Fruit fly (Drosophila melanogaster) whole organism, pupa: Measurements from ENCODE around the gene CG10226.
A peak's percentile ranks its signal among the peaks of the same experiment; 100 is the strongest.

Experiments
- CG10348 ChIP-seq: fragments of 200-800 bp; sonication (Bioruptor generic); IDR thresholded peaks from 2 replicates; pipeline ENCODE4 v1.3.6; 2022; ENCODE audit warnings: missing biosample characterization, missing genetic modification characterization
- CG12605 ChIP-seq: fragments of 200-800 bp; sonication (Bioruptor generic); IDR thresholded peaks from 2 replicates; pipeline ENCODE4 v1.3.6; 2022; ENCODE audit warnings: missing biosample characterization, missing genetic modification characterization
- CG13204 ChIP-seq: fragments of 200-800 bp; sonication (Bioruptor generic); optimal IDR thresholded peaks from 2 replicates; lab custom pipeline; 2018; ENCODE audit warnings: missing biosample characterization, mild to moderate bottlenecking, missing genetic modification characterization, moderate library complexity
- CG14655 ChIP-seq: fragments of 200-800 bp; sonication (Bioruptor generic); optimal IDR thresholded peaks from 3 replicates; lab custom pipeline; 2017; ENCODE audit warnings: mild to moderate bottlenecking, missing biosample characterization, missing genetic modification reagents, missing genetic modification characterization
- CG15710 ChIP-seq: fragments of 200-800 bp; sonication (Bioruptor generic); optimal IDR thresholded peaks from 2 replicates; lab custom pipeline; 2018; ENCODE audit warnings: missing biosample characterization, mild to moderate bottlenecking, missing genetic modification characterization, moderate library complexity
- CG17806 ChIP-seq: fragments of 200-800 bp; sonication (Bioruptor generic); optimal IDR thresholded peaks from 2 replicates; lab custom pipeline; 2018; ENCODE audit warnings: missing biosample characterization, mild to moderate bottlenecking, missing genetic modification characterization, moderate library complexity
- CG32121 ChIP-seq: fragments of 200-800 bp; sonication (Bioruptor generic); IDR thresholded peaks from 2 replicates; pipeline ENCODE4 v1.3.6; 2022; ENCODE audit warnings: missing biosample characterization, missing genetic modification characterization
- CG34367 ChIP-seq: fragments of 200-800 bp; sonication (Bioruptor generic); optimal IDR thresholded peaks from 2 replicates; lab custom pipeline; 2018; ENCODE audit warnings: missing biosample characterization, mild to moderate bottlenecking, missing genetic modification characterization
- CG4496 ChIP-seq: fragments of 200-800 bp; sonication (Bioruptor generic); IDR thresholded peaks from 3 replicates; pipeline ENCODE4 v1.3.6; 2022; ENCODE audit warnings: missing biosample characterization, missing genetic modification characterization
- CG8159 ChIP-seq: fragments of 200-800 bp; sonication (Bioruptor generic); optimal IDR thresholded peaks from 3 replicates; lab custom pipeline; 2018; ENCODE audit warnings: missing biosample characterization, mild to moderate bottlenecking, missing genetic modification characterization, moderate library complexity
- CG8301 ChIP-seq: fragments of 200-800 bp; sonication (Bioruptor generic); optimal IDR thresholded peaks from 2 replicates; lab custom pipeline; 2018; ENCODE audit warnings: missing biosample characterization, mild to moderate bottlenecking, missing genetic modification characterization
- CG9948 ChIP-seq: fragments of 200-800 bp; sonication (Bioruptor generic); optimal IDR thresholded peaks from 2 replicates; lab custom pipeline; 2018; ENCODE audit warnings: missing biosample characterization, mild to moderate bottlenecking, missing genetic modification characterization, moderate library complexity
- D1 ChIP-seq: fragments of 200-800 bp; sonication (Bioruptor generic); optimal IDR thresholded peaks from 2 replicates; lab custom pipeline; 2018; ENCODE audit warnings: missing biosample characterization, mild to moderate bottlenecking, missing genetic modification characterization, moderate library complexity
- EcR ChIP-seq: fragments of 200-800 bp; sonication (Bioruptor generic); optimal IDR thresholded peaks from 3 replicates; lab custom pipeline; 2019; ENCODE audit warnings: missing biosample characterization, missing genetic modification characterization, mild to moderate bottlenecking, moderate library complexity, missing genetic modification reagents
- Ets98B ChIP-seq: fragments of 200-800 bp; sonication (Bioruptor generic); IDR thresholded peaks from 2 replicates; pipeline ENCODE4 v1.3.6; 2022; ENCODE audit warnings: missing biosample characterization, missing genetic modification characterization
- Pif1A ChIP-seq: fragments of 200-800 bp; sonication (Bioruptor generic); optimal IDR thresholded peaks from 3 replicates; lab custom pipeline; 2016; ENCODE audit warnings: missing biosample characterization, missing genetic modification characterization
- Pif1B ChIP-seq: fragments of 200-800 bp; sonication (Bioruptor generic); optimal IDR thresholded peaks from 3 replicates; lab custom pipeline; 2016; ENCODE audit warnings: missing biosample characterization, missing genetic modification characterization
- Snoo ChIP-seq: fragments of 200-800 bp; sonication (Bioruptor generic); optimal IDR thresholded peaks from 3 replicates; lab custom pipeline; 2017; ENCODE audit warnings: missing biosample characterization, mild to moderate bottlenecking, missing genetic modification characterization, inconsistent platforms
- fd96Ca ChIP-seq: fragments of 200-800 bp; sonication (Bioruptor generic); IDR thresholded peaks from 3 replicates; pipeline ENCODE4 v1.3.6; 2022; ENCODE audit warnings: missing biosample characterization, missing genetic modification characterization
- gl ChIP-seq: fragments of 200-800 bp; sonication (Bioruptor generic); optimal IDR thresholded peaks from 2 replicates; lab custom pipeline; 2018; ENCODE audit warnings: missing biosample characterization, mild to moderate bottlenecking, missing genetic modification characterization
- rn ChIP-seq: fragments of 200-800 bp; sonication (Bioruptor generic); IDR thresholded peaks from 2 replicates; pipeline ENCODE4 v1.3.6; 2022; ENCODE audit warnings: missing biosample characterization, missing genetic modification characterization

Gene CG10226

DNA sequence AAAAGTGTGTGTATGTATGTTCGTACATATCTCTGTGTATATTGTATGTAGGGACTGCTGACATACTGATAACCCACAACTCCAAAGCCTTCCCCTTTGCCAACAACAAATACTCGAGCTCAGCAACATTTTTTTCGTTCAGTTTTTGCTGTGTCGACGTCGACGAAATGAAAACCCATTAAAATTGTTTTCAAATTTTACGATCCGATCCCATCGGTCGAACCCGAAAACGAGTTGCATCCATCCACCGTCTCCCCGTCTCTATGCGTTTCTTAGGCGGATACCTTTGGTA is 23.1 kb downstream of the CG10226 start:
- TF ChIP-seq CG32121 (GFP tag; lab: Robert Waterston, UW) (no peak), CG8301 (tag; lab: Kevin White, UChicago) (no peak), gl (tag; lab: Kevin White, UChicago) (no peak), CG4496 (no peak), CG15710 (tag; lab: Kevin White, UChicago) (no peak), Pif1B (no peak), rn (no peak)
- TF ChIP-seq, all 21 proteins: peak for 0

dm6 chr3L:6215976-6216786 is 23.7 kb downstream of the CG10226 start:
- peak; percentile 52 for TF ChIP-seq EcR (GFP tag; lab: Kevin White, UChicago)
- TF ChIP-seq gl (tag; lab: Kevin White, UChicago), result no peak

dm6 chr3L:6200173-6200572 is 39.7 kb downstream of the CG10226 start, which contains the start of gene CG8219:
CG8219 (plus strand) TSS chr3L:6200473.
- no peak for TF ChIP-seq CG17806 (tag; lab: Kevin White, UChicago)
- TF ChIP-seq Pif1B, result no peak
- TF ChIP-seq fd96Ca, result no peak

DNA sequence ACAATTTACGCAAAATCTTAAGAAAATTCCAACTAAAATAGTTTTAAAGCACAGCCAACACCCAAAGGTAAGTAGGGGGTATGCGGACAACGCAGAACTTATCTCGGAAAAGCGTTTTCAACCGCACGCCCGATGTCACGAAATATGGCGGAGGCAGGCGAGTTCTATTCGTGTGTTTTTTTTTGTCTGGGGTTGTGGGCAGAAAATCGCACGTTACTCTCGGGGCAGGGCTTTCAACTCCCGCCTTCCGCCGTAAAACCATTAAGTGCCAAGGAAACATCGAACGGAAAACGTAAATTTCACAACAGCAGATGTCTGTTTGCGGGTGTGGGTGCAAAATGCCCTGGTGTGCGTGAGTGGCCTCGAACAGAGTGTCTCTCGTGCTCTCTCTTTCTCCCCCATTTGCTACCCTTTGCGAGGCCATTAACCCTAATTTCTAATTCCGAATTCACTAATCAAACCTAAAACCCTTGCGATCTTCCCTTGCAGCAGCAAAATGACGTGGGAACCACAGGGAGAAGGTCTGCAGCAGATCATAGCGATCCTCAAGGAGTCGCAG is 46.2 kb downstream of the CG10226 start:
- TF ChIP-seq CG32121 (GFP tag; lab: Robert Waterston, UW) (no peak), CG4496 (0 out of 3 replicates have a peak, but pooled peaks have one; percentile 4), EcR (GFP tag; lab: Kevin White, UChicago) (peak; percentile 96)

DNA sequence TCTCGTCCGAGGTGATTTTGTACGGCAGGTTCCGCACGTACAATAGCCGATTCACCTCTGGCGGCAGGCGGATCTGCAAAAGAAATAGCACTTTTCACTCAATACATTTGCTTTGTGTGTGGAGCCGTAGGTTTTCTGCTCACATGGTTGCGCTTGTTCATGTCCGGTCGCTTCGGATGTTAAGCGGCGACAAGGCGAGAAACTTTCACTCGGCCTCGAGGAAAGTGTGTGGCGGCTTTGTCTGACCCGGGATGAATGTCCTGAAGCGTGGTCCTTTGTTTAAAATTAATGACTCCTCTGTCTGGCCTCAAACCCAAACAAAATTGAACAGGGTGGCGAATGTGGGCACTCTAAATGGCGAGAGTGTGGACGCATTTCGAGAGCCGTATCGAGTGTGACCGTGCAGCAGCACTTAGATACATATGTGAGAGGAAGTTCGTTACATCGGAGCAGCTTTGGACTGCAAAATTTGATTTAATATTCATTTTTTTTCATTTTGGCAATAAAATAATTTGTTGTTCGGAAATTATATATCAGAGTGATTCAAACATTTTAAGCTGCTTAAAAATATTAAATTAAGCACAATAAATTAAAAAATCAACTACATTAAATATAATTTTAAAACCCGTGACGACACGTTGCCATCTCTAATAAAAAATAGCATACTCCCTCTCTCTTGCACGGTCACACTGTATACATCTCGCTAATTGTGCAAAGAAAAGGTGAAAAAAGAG is 46.9 kb downstream of the CG10226 start, which contains the start of the genes Sf3b6 and Tnpo:
Sf3b6 (minus strand) TSS at position 358 of the 734 bp plus-strand sequence.
Tnpo (plus strand) TSS at position 659 of the 734 bp plus-strand sequence.
- TF ChIP-seq CG9948 (tag; lab: Kevin White, UChicago), result peak; percentile 73
- TF ChIP-seq Ets98B (GFP tag; lab: Robert Waterston, UW), result no peak; the same call in none of the 2 replicates
- no peak for TF ChIP-seq gl (tag; lab: Kevin White, UChicago)
- peak; percentile 52 for TF ChIP-seq CG17806 (tag; lab: Kevin White, UChicago)
- TF ChIP-seq rn, result peak; percentile 64
- TF ChIP-seq CG10348 (GFP tag; lab: Robert Waterston, UW), result 0 out of 2 replicates have a peak, but pooled peaks have one; percentile 19
- TF ChIP-seq CG15710 (tag; lab: Kevin White, UChicago), result peak; percentile 83
- peak; percentile 58; the same call in 1 of the 2 replicates for TF ChIP-seq CG32121 (GFP tag; lab: Robert Waterston, UW)
- peak; percentile 76 for TF ChIP-seq Snoo (tag; lab: Kevin White, UChicago)
- peak; percentile 57 for TF ChIP-seq CG34367
- peak; percentile 81 for TF ChIP-seq EcR (GFP tag; lab: Kevin White, UChicago)
- peak; percentile 54; the same call in 2 of the 3 replicates for TF ChIP-seq fd96Ca
- no peak for TF ChIP-seq CG14655 (GFP tag; lab: Kevin White, UChicago)
- no peak for TF ChIP-seq CG8301 (tag; lab: Kevin White, UChicago)
- TF ChIP-seq Pif1A (GFP tag; lab: Kevin White, UChicago), result no peak
- TF ChIP-seq CG4496, result peak; percentile 60; the same call in 2 of the 3 replicates

dm6 chr3L:6188995-6189927 is 50.6 kb downstream of the CG10226 start, which contains the start of the genes D19A and CG7386:
D19A (minus strand) TSS chr3L:6189123.
CG7386 (plus strand) TSS chr3L:6189745.
- TF ChIP-seq CG34367 (no peak), Pif1B (no peak), CG12605 (GFP tag; lab: Robert Waterston, UW) (peak; percentile 48; the same call in 1 of the 2 replicates), CG8301 (tag; lab: Kevin White, UChicago) (peak; percentile 9), CG15710 (tag; lab: Kevin White, UChicago) (peak; percentile 28), CG9948 (tag; lab: Kevin White, UChicago) (peak; percentile 11), fd96Ca (peak; percentile 30; the same call in 1 of the 3 replicates), CG17806 (tag; lab: Kevin White, UChicago) (peak; percentile 22), gl (tag; lab: Kevin White, UChicago) (no peak), CG13204 (GFP tag; lab: Kevin White, UChicago) (no peak), CG8159 (tag; lab: Kevin White, UChicago) (peak; percentile 52), CG10348 (GFP tag; lab: Robert Waterston, UW) (no peak), EcR (GFP tag; lab: Kevin White, UChicago) (peak; percentile 1), Ets98B (GFP tag; lab: Robert Waterston, UW) (peak; percentile 59), CG4496 (peak; percentile 77), Pif1A (GFP tag; lab: Kevin White, UChicago) (no peak), rn (peak; percentile 43; the same call in 1 of the 2 replicates), CG32121 (GFP tag; lab: Robert Waterston, UW) (peak; percentile 38; the same call in 1 of the 2 replicates), CG14655 (GFP tag; lab: Kevin White, UChicago) (no peak), Snoo (tag; lab: Kevin White, UChicago) (peak; percentile 11), D1 (tag; lab: Kevin White, UChicago) (no peak)
